Worm (Caenorhabditis elegans) whole organism, midembryonic: ENCODE measurements around the gene C47A4.5.

Experiments used
- T22C8.4 ChIP-seq: fragments of 200-800 bp; sonication (Bioruptor generic); IDR thresholded peaks from 2 replicates; pipeline ENCODE4 v1.3.6; 2022; ENCODE audit warnings: missing genetic modification characterization, missing compliant biosample characterization
- cog-1 ChIP-seq: sonication (generic microtip); optimal IDR thresholded peaks from 2 replicates; lab custom pipeline; 2016; ENCODE audit warnings: missing genetic modification characterization, missing compliant biosample characterization
- flt-1 ChIP-seq: fragments of 200-800 bp; sonication (Bioruptor generic); IDR thresholded peaks from 2 replicates; pipeline ENCODE4 v1.3.6; 2022; ENCODE audit warnings: missing genetic modification characterization, missing compliant biosample characterization
- klf-2 ChIP-seq: fragments of 200-800 bp; sonication (Bioruptor generic); conservative IDR thresholded peaks from 2 replicates; pipeline ENCODE4 v1.3.6; 2022; ENCODE audit warnings: missing genetic modification reagents, missing genetic modification characterization, missing compliant biosample characterization
- med-1 ChIP-seq: sonication (generic microtip); optimal IDR thresholded peaks from 2 replicates; lab custom pipeline; 2017; ENCODE audit warnings: missing genetic modification characterization, mild to moderate bottlenecking, missing compliant biosample characterization, antibody characterized with exemption, missing genetic modification reagents; ENCODE audit not compliant: insufficient read depth
- ref-1 ChIP-seq: fragments of 200-800 bp; sonication (Bioruptor generic); conservative IDR thresholded peaks from 2 replicates; pipeline ENCODE4 v1.3.6; 2022; ENCODE audit warnings: missing genetic modification reagents, missing genetic modification characterization, missing compliant biosample characterization
- tab-1 ChIP-seq: fragments of 200-800 bp; sonication (Bioruptor generic); IDR thresholded peaks from 2 replicates; pipeline ENCODE4 v1.3.6; 2022; ENCODE audit warnings: missing genetic modification characterization, missing compliant biosample characterization
- ztf-23 ChIP-seq: fragments of 200-800 bp; sonication (Bioruptor generic); IDR thresholded peaks from 2 replicates; pipeline ENCODE4 v1.3.6; 2022; ENCODE audit warnings: missing genetic modification reagents, missing genetic modification characterization, missing compliant biosample characterization
- ztf-29 ChIP-seq: fragments of 200-800 bp; sonication (Bioruptor generic); IDR thresholded peaks from 2 replicates; pipeline ENCODE4 v1.3.6; 2022; ENCODE audit warnings: missing genetic modification reagents, missing genetic modification characterization, missing compliant biosample characterization

DNA sequence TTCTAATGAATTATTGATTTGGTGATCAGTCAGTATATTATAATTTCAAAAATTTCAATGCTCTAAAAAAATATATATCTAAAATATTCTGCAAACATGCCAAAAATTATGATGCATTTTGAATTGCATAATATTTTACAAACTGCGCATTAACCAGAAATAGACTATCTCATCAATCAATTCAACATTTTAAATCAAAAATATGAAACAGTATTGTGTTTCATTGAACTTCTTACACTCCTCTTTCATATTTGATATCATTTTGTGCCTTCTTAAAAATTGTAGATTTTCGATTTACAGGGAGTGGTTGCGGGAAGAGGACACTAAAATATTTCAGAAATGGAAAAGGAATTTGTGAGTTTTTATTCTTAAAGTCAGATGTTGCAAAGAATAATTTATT lies 18.9 kb upstream of the C47A4.5 start, which contains the start of gene ent-4:
- TF ChIP-seq tab-1 (GFP tag; lab: Robert Waterston, UW) (no peak), ztf-23 (no peak), cog-1 (tag; lab: Kevin White, UChicago) (no peak), flt-1 (GFP tag; lab: Robert Waterston, UW) (no peak), T22C8.4 (GFP tag; lab: Robert Waterston, UW) (no peak), med-1 (GFP tag; lab: Kevin White, UChicago) (no peak), ztf-29 (no peak), ref-1 (GFP tag; lab: Robert Waterston, UW) (no peak), klf-2 (GFP tag; lab: Robert Waterston, UW) (no peak)
